Fruit fly (Drosophila melanogaster) whole organism, embryonic: ENCODE results near the gene alpha-Est7.

Experiments
- Bdp1 ChIP-seq: fragments of 200-800 bp; sonication (Bioruptor generic); optimal IDR thresholded peaks from 3 replicates; lab custom pipeline; 2016; ENCODE audit warnings: missing biosample characterization, missing genetic modification characterization
- BtbVII ChIP-seq: fragments of 200-800 bp; sonication (Bioruptor generic); optimal IDR thresholded peaks from 3 replicates; lab custom pipeline; 2017; ENCODE audit warnings: missing biosample characterization, mild to moderate bottlenecking, missing genetic modification characterization
- Bteb2 ChIP-seq: fragments of 200-800 bp; sonication (Bioruptor generic); optimal IDR thresholded peaks from 2 replicates; lab custom pipeline; 2016; ENCODE audit warnings: missing biosample characterization, missing genetic modification characterization
- C15 ChIP-seq: fragments of 200-800 bp; sonication (Bioruptor generic); IDR thresholded peaks from 3 replicates; pipeline ENCODE4 v1.3.6; 2022; ENCODE audit warnings: missing biosample characterization, missing genetic modification characterization
- CG10366 ChIP-seq: fragments of 200-800 bp; sonication (Bioruptor generic); IDR thresholded peaks from 2 replicates; pipeline ENCODE4 v1.3.6; 2022; ENCODE audit warnings: missing biosample characterization, missing genetic modification characterization
- CG10431 ChIP-seq: fragments of 200-800 bp; sonication (Bioruptor generic); optimal IDR thresholded peaks from 3 replicates; lab custom pipeline; 2018; ENCODE audit warnings: missing biosample characterization, mild to moderate bottlenecking, missing genetic modification characterization
- CG13624 ChIP-seq: fragments of 200-800 bp; sonication (Bioruptor generic); optimal IDR thresholded peaks from 2 replicates; lab custom pipeline; 2016; ENCODE audit warnings: missing biosample characterization, missing genetic modification characterization
- CG13894 ChIP-seq: fragments of 200-800 bp; sonication (Bioruptor generic); optimal IDR thresholded peaks from 3 replicates; lab custom pipeline; 2018; ENCODE audit warnings: missing biosample characterization, mild to moderate bottlenecking, missing genetic modification characterization, moderate library complexity
- CG15696 ChIP-seq: fragments of 200-800 bp; sonication (Bioruptor generic); optimal IDR thresholded peaks from 2 replicates; lab custom pipeline; 2019; ENCODE audit warnings: missing biosample characterization, mild to moderate bottlenecking, missing genetic modification characterization, moderate library complexity
- CG17186 ChIP-seq: fragments of 200-800 bp; sonication (Bioruptor generic); optimal IDR thresholded peaks from 3 replicates; lab custom pipeline; 2017; ENCODE audit warnings: missing biosample characterization, missing genetic modification reagents, missing genetic modification characterization
- CG32532 ChIP-seq: fragments of 200-800 bp; sonication (Bioruptor generic); IDR thresholded peaks from 2 replicates; pipeline ENCODE4 v1.3.6; 2022; ENCODE audit warnings: missing biosample characterization, missing genetic modification characterization
- CG3281 ChIP-seq: fragments of 200-800 bp; sonication (Bioruptor generic); optimal IDR thresholded peaks from 3 replicates; lab custom pipeline; 2017; ENCODE audit warnings: missing biosample characterization, mild to moderate bottlenecking, missing genetic modification characterization
- CG3726 ChIP-seq: fragments of 200-800 bp; sonication (Bioruptor generic); IDR thresholded peaks from 3 replicates; pipeline ENCODE4, ENCODE4 v1.3.6; 2022; ENCODE audit warnings: missing biosample characterization, missing genetic modification characterization
- CG4360 ChIP-seq: fragments of 200-800 bp; sonication (Bioruptor generic); IDR thresholded peaks from 2 replicates; pipeline ENCODE4 v1.3.6; 2022; ENCODE audit warnings: missing biosample characterization, missing genetic modification characterization
- CG4424 ChIP-seq: fragments of 200-800 bp; sonication (Bioruptor generic); optimal IDR thresholded peaks from 3 replicates; lab custom pipeline; 2016; ENCODE audit warnings: missing biosample characterization, missing genetic modification characterization
- CG5180 ChIP-seq: fragments of 200-800 bp; sonication (Bioruptor generic); optimal IDR thresholded peaks from 3 replicates; lab custom pipeline; 2017; ENCODE audit warnings: missing biosample characterization, missing genetic modification characterization, mild to moderate bottlenecking, moderate library complexity, missing genetic modification reagents
- CG6175 ChIP-seq: fragments of 200-800 bp; sonication (Bioruptor generic); IDR thresholded peaks from 3 replicates; pipeline ENCODE4 v1.3.6; 2022; ENCODE audit warnings: missing biosample characterization, missing genetic modification characterization
- CG8290 ChIP-seq, 3 experiments: fragments of 200-800 bp; sonication (Bioruptor generic); optimal IDR thresholded peaks; 2 replicates each; lab custom pipeline; 2016 to 2019; ENCODE audit warnings: missing biosample characterization in 3 of 3, missing genetic modification characterization in 3 of 3, mild to moderate bottlenecking in 2 of 3, moderate library complexity in 1 of 3
- CG9797 ChIP-seq: fragments of 200-800 bp; sonication (Bioruptor generic); optimal IDR thresholded peaks from 3 replicates; lab custom pipeline; 2018; ENCODE audit warnings: missing biosample characterization, mild to moderate bottlenecking, missing genetic modification characterization
- CG9817 ChIP-seq: fragments of 200-800 bp; sonication (Bioruptor generic); optimal IDR thresholded peaks from 2 replicates; lab custom pipeline; 2018; ENCODE audit warnings: missing biosample characterization, mild to moderate bottlenecking, missing genetic modification characterization, moderate library complexity
- CrebB ChIP-seq: fragments of 200-800 bp; sonication (Bioruptor generic); optimal IDR thresholded peaks from 3 replicates; lab custom pipeline; 2018; ENCODE audit warnings: missing biosample characterization, mild to moderate bottlenecking, missing genetic modification characterization
- D ChIP-seq, 2 experiments: fragments of 200-800 bp in 1 of 2; fragments of >200 bp in 1 of 2; sonication (Bioruptor generic) in 1 of 2; optimal IDR thresholded peaks; 2 replicates in 1 of 2; 3 replicates in 1 of 2; lab custom pipeline; 2017; ENCODE audit warnings: mild to moderate bottlenecking in 1 of 2, missing biosample characterization in 1 of 2, missing genetic modification characterization in 1 of 2, missing genetic modification reagents in 1 of 2
- Dbx ChIP-seq: fragments of 200-800 bp; sonication (Bioruptor generic); IDR thresholded peaks from 3 replicates; pipeline ENCODE4 v1.3.6; 2022; ENCODE audit warnings: missing biosample characterization, missing genetic modification characterization
- GATAe ChIP-seq: fragments of 200-800 bp; sonication (Bioruptor generic); conservative IDR thresholded peaks from 2 replicates; pipeline ENCODE4 v1.3.6; 2022; ENCODE audit warnings: missing biosample characterization, missing genetic modification characterization
- Hey ChIP-seq: fragments of 200-800 bp; sonication (Bioruptor generic); optimal IDR thresholded peaks from 3 replicates; lab custom pipeline; 2018; ENCODE audit warnings: missing biosample characterization, mild to moderate bottlenecking, missing genetic modification characterization
- Hsf ChIP-seq: fragments of 200-800 bp; sonication (Bioruptor generic); optimal IDR thresholded peaks from 3 replicates; lab custom pipeline; 2016; ENCODE audit warnings: missing biosample characterization, missing genetic modification characterization
- MESR4 ChIP-seq: fragments of 200-800 bp; sonication (Bioruptor generic); optimal IDR thresholded peaks from 2 replicates; lab custom pipeline; 2018; ENCODE audit warnings: missing biosample characterization, mild to moderate bottlenecking, missing genetic modification characterization, moderate library complexity
- Meics ChIP-seq: fragments of 200-800 bp; sonication (Bioruptor generic); optimal IDR thresholded peaks from 2 replicates; lab custom pipeline; 2017; ENCODE audit warnings: missing biosample characterization, mild to moderate bottlenecking, missing genetic modification characterization
- Mrtf ChIP-seq: fragments of 200-800 bp; sonication (Bioruptor generic); IDR thresholded peaks from 3 replicates; pipeline ENCODE4 v1.3.6; 2022; ENCODE audit warnings: missing biosample characterization, missing genetic modification characterization
- Neu2 ChIP-seq: fragments of 200-800 bp; sonication (Bioruptor generic); optimal IDR thresholded peaks from 3 replicates; lab custom pipeline; 2016; ENCODE audit warnings: missing biosample characterization, missing genetic modification characterization, borderline replicate concordance
- Sox100B ChIP-seq: fragments of 200-800 bp; sonication (Bioruptor generic); optimal IDR thresholded peaks from 3 replicates; lab custom pipeline; 2018; ENCODE audit warnings: missing biosample characterization, mild to moderate bottlenecking, missing genetic modification characterization
- Taf1 ChIP-seq: fragments of 200-800 bp; sonication (Bioruptor generic); IDR thresholded peaks from 2 replicates; pipeline ENCODE4 v1.3.6; 2022; ENCODE audit warnings: missing biosample characterization, missing genetic modification characterization
- ap ChIP-seq: fragments of 200-800 bp; sonication (Bioruptor generic); IDR thresholded peaks from 2 replicates; pipeline ENCODE4 v1.3.6; 2022; ENCODE audit warnings: missing biosample characterization, missing genetic modification characterization
- ato ChIP-seq: fragments of 200-800 bp; sonication (Bioruptor generic); IDR thresholded peaks from 2 replicates; pipeline ENCODE4 v1.3.6; 2022; ENCODE audit warnings: missing biosample characterization, missing genetic modification characterization; ENCODE audit not compliant: partially characterized antibody
- chinmo ChIP-seq: fragments of 200-800 bp; sonication (Bioruptor generic); IDR thresholded peaks from 4 replicates; pipeline ENCODE4 v1.3.6; 2022; ENCODE audit warnings: missing biosample characterization, missing genetic modification characterization; ENCODE audit not compliant: partially characterized antibody
- chm ChIP-seq: fragments of 200-800 bp; sonication (Bioruptor generic); IDR thresholded peaks from 2 replicates; pipeline ENCODE4 v1.3.6; 2022; ENCODE audit warnings: missing biosample characterization, missing genetic modification characterization
- crol ChIP-seq: fragments of 200-800 bp; sonication (Bioruptor generic); IDR thresholded peaks from 2 replicates; pipeline ENCODE4 v1.3.6; 2022; ENCODE audit warnings: missing biosample characterization, missing genetic modification characterization
- esg ChIP-seq: fragments of 200-800 bp; sonication (Bioruptor generic); conservative IDR thresholded peaks from 2 replicates; pipeline ENCODE4 v1.3.6; 2022; ENCODE audit warnings: missing biosample characterization, missing genetic modification characterization
- gce ChIP-seq: fragments of 200-800 bp; sonication (Bioruptor generic); IDR thresholded peaks from 3 replicates; pipeline ENCODE4 v1.3.6; 2022; ENCODE audit warnings: missing biosample characterization, missing genetic modification characterization
- gem ChIP-seq: fragments of 200-800 bp; sonication (Bioruptor generic); optimal IDR thresholded peaks from 2 replicates; lab custom pipeline; 2019; ENCODE audit warnings: missing biosample characterization, mild to moderate bottlenecking, missing genetic modification characterization, moderate library complexity
- gsb-n ChIP-seq: fragments of 200-800 bp; sonication (Bioruptor generic); optimal IDR thresholded peaks from 3 replicates; lab custom pipeline; 2018; ENCODE audit warnings: missing biosample characterization, mild to moderate bottlenecking, missing genetic modification characterization
- hkb ChIP-seq, 2 experiments: fragments of 200-800 bp in 1 of 2; fragments of >200 bp in 1 of 2; sonication (Bioruptor generic) in 1 of 2; IDR thresholded peaks in 1 of 2; optimal IDR thresholded peaks in 1 of 2; 2 replicates each; pipeline versions ENCODE4 v1.3.6 to Lab custom; 2017 to 2022; ENCODE audit warnings: missing biosample characterization in 1 of 2, missing genetic modification characterization in 1 of 2
- kah ChIP-seq: fragments of 200-800 bp; sonication (Bioruptor generic); optimal IDR thresholded peaks from 2 replicates; lab custom pipeline; 2018; ENCODE audit warnings: missing biosample characterization, mild to moderate bottlenecking, missing genetic modification characterization
- nmo ChIP-seq: fragments of 200-800 bp; sonication (Bioruptor generic); optimal IDR thresholded peaks from 2 replicates; lab custom pipeline; 2018; ENCODE audit warnings: missing biosample characterization, mild to moderate bottlenecking, missing genetic modification characterization, moderate library complexity
- pho ChIP-seq: fragments of 200-800 bp; sonication (Bioruptor generic); optimal IDR thresholded peaks from 2 replicates; lab custom pipeline; 2016; ENCODE audit warnings: missing biosample characterization, missing genetic modification characterization
- stwl ChIP-seq: fragments of 200-800 bp; sonication (Bioruptor generic); optimal IDR thresholded peaks from 3 replicates; lab custom pipeline; 2018; ENCODE audit warnings: missing biosample characterization, mild to moderate bottlenecking, missing genetic modification characterization, moderate library complexity
- unc-4 ChIP-seq: fragments of 200-800 bp; sonication (Bioruptor generic); IDR thresholded peaks from 2 replicates; pipeline ENCODE4 v1.3.6; 2022; ENCODE audit warnings: missing biosample characterization, missing genetic modification characterization; ENCODE audit not compliant: partially characterized antibody
- vfl ChIP-seq: fragments of 200-800 bp; sonication (Bioruptor generic); optimal IDR thresholded peaks from 2 replicates; lab custom pipeline; 2016; ENCODE audit warnings: missing biosample characterization, missing genetic modification characterization
- vvl ChIP-seq: fragments of 200-800 bp; sonication (Bioruptor generic); IDR thresholded peaks from 2 replicates; pipeline ENCODE4 v1.3.6; 2022; ENCODE audit warnings: missing biosample characterization, missing genetic modification characterization
- zfh2 ChIP-seq: fragments of 200-800 bp; sonication (Bioruptor generic); optimal IDR thresholded peaks from 2 replicates; lab custom pipeline; 2016; ENCODE audit warnings: missing biosample characterization, missing genetic modification characterization

alpha-Est7 gene

DNA sequence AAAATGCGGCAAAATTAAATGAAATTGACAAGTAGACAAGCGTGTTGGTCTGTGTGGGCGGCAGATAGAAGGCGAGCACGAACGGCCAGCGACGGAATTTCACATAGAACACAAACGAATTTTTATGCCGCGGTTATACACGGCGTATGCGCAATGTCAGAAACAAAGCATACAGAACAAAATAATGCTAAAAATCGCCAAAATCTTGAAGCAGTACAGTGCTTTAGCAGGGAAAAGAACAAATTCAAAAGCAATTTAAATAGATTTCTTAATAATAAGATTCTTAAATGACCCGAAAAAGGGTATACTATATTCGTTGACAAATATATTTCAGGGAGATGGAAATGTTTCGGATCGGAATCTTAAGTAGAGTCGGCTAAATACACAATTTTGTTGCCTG, 23.0 kb downstream of the alpha-Est7 start (continued):
- no peak for TF ChIP-seq vfl (GFP tag; lab: Kevin White, UChicago)
- TF ChIP-seq gem (tag; lab: Kevin White, UChicago), result peak; percentile 47
- TF ChIP-seq Sox100B (GFP tag; lab: Kevin White, UChicago), result no peak
- peak; percentile 57 for TF ChIP-seq CG32532
- no peak for TF ChIP-seq CG5180 (GFP tag; lab: Kevin White, UChicago)
- no peak for TF ChIP-seq BtbVII (GFP tag; lab: Kevin White, UChicago)
- TF ChIP-seq CG8290 (GFP tag; optimal IDR thresholded peaks at IDR 0.05; lab: Kevin White, UChicago), result no peak
- peak in 1 of 2 experiments; percentile 6 for TF ChIP-seq CG8290 (tag; optimal IDR thresholded peaks at IDR 0.05; lab: Kevin White, UChicago)
- TF ChIP-seq chm (GFP tag; lab: Robert Waterston, UW), result no peak
- TF ChIP-seq kah (GFP tag; lab: Kevin White, UChicago), result no peak
- TF ChIP-seq esg (GFP tag; lab: Robert Waterston, UW), result 0 out of 2 replicates have a peak, but pooled peaks have one; percentile 20
- no peak for TF ChIP-seq GATAe (GFP tag; lab: Robert Waterston, UW)
- no peak for TF ChIP-seq crol
- TF ChIP-seq CG4360 (GFP tag; lab: Robert Waterston, UW), result no peak
- TF ChIP-seq CG4424 (GFP tag; lab: Kevin White, UChicago), result no peak
- no peak for TF ChIP-seq MESR4 (GFP tag; lab: Kevin White, UChicago)
- TF ChIP-seq CG17186 (GFP tag; lab: Kevin White, UChicago), result no peak
- TF ChIP-seq CG9797 (GFP tag; lab: Kevin White, UChicago), result no peak
- no peak for TF ChIP-seq CG6175 (GFP tag; lab: Robert Waterston, UW)
- TF ChIP-seq CG13894, result peak; percentile 40
- TF ChIP-seq Bteb2, result peak; percentile 22
- TF ChIP-seq Taf1, result no peak
- TF ChIP-seq CG3281, result peak; percentile 30
- no peak for TF ChIP-seq gce (GFP tag; lab: Robert Waterston, UW)
- no peak for TF ChIP-seq C15 (GFP tag; lab: Robert Waterston, UW)
- TF ChIP-seq CG3726 (GFP tag; lab: Robert Waterston, UW), result no peak
- no peak for TF ChIP-seq unc-4 (GFP tag; lab: Robert Waterston, UW)
- no peak for TF ChIP-seq Neu2 (GFP tag; lab: Kevin White, UChicago)
- TF ChIP-seq nmo (GFP tag; lab: Kevin White, UChicago), result peak; percentile 16
- TF ChIP-seq Bdp1, result no peak
- TF ChIP-seq CG9817 (tag; lab: Kevin White, UChicago), result peak; percentile 15
- 0 out of 2 replicates have a peak, but pooled peaks have one; percentile 25 for TF ChIP-seq ap (GFP tag; lab: Robert Waterston, UW)
- TF ChIP-seq CG13624 (GFP tag; lab: Kevin White, UChicago), result peak; percentile 33
- TF ChIP-seq ato (GFP tag; lab: Robert Waterston, UW), result no peak
- no peak for TF ChIP-seq Mrtf (GFP tag; lab: Robert Waterston, UW)
- peak; percentile 13 for TF ChIP-seq Hsf (GFP tag; lab: Kevin White, UChicago)
- TF ChIP-seq vvl, result no peak; the same call in 1 of the 2 replicates
- no peak for TF ChIP-seq CG10431
- peak; percentile 2 for TF ChIP-seq pho (GFP tag; lab: Kevin White, UChicago)
- no peak for TF ChIP-seq hkb (optimal IDR thresholded peaks at IDR 0.05; lab: Kevin White, UChicago)
- no peak for TF ChIP-seq hkb (GFP tag; IDR thresholded peaks at IDR 0.05; lab: Robert Waterston, UW)
- TF ChIP-seq chinmo (GFP tag; lab: Robert Waterston, UW), result no peak
- TF ChIP-seq stwl, result no peak
- peak; percentile 28 for TF ChIP-seq zfh2 (GFP tag; lab: Kevin White, UChicago)
- TF ChIP-seq gsb-n, result no peak
- TF ChIP-seq Hey (tag; lab: Kevin White, UChicago), result no peak
- TF ChIP-seq CG15696, result no peak
- TF ChIP-seq Dbx (GFP tag; lab: Robert Waterston, UW), result peak; percentile 22; the same call in 1 of the 3 replicates
- TF ChIP-seq CG10366 (GFP tag; lab: Robert Waterston, UW), result peak; percentile 51
- TF ChIP-seq Meics (GFP tag; lab: Kevin White, UChicago), result peak; percentile 36
- TF ChIP-seq CrebB (tag; lab: Kevin White, UChicago), result no peak
- no peak for TF ChIP-seq D (optimal IDR thresholded peaks at IDR 0.05; lab: Kevin White, UChicago)
- TF ChIP-seq D (GFP tag; optimal IDR thresholded peaks at IDR 0.05; lab: Kevin White, UChicago), result no peak
